Worm (Caenorhabditis elegans): Measurements from ENCODE around the gene mks-3.

mks-3 gene

DNA sequence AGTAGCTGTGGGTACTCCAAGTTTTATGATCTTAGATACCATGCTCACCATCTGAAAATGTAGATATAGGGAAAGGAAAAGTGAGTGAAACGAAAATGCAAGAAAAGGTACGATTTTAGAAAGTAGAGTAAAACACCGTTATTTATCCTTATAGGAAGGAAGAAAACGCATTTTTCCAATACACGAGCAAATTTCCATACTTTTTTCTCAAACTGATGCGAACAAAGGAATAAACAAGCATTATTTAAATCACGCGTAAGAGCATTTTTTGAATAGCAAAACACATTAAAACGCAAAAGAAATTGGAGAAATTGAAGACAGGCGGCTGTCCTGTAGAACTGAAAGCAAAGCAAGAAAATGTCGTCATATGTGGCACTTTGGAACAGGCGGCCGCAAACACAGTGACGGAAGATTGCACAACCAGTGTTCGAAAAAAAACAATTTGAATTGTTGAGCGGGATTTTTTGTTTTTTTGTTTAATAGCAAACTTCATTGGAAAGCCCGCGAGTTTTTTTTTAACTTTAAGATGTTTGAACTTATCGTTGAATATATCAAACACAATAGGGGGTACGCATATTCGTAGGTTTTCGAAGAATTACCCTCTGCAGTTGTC, 15.4 kb upstream of the mks-3 start, which contains the start of gene pgam-5 (continued):
- peak; percentile 71; the same call in 1 of the 2 replicates for TF ChIP-seq ceh-91 (GFP tag; IDR thresholded peaks at IDR 0.05)
- TF ChIP-seq ceh-27 (GFP tag; optimal IDR thresholded peaks at IDR 0.05), result no peak
- no peak for TF ChIP-seq F39B2.1 (GFP tag; IDR thresholded peaks at IDR 0.05)
- TF ChIP-seq B0035.1 (tag; optimal IDR thresholded peaks at IDR 0.05), result no peak
- no peak for TF ChIP-seq madf-10 (tag; optimal IDR thresholded peaks at IDR 0.05)
- TF ChIP-seq rcor-1 (GFP tag; IDR thresholded peaks at IDR 0.05), result 0 out of 2 replicates have a peak, but pooled peaks have one; percentile 22
- TF ChIP-seq let-526 (GFP tag; IDR thresholded peaks at IDR 0.05), result no peak
- TF ChIP-seq dox-1 (GFP tag; IDR thresholded peaks at IDR 0.05), result peak; percentile 46
- TF ChIP-seq athp-1 (tag; optimal IDR thresholded peaks at IDR 0.05), result no peak
- no peak for TF ChIP-seq hlh-26 (GFP tag; conservative IDR thresholded peaks at IDR 0.05)
- TF ChIP-seq ztf-28 (GFP tag; IDR thresholded peaks at IDR 0.05), result no peak
- no peak for TF ChIP-seq chd-7 (tag; optimal IDR thresholded peaks at IDR 0.05)
- no peak for TF ChIP-seq mxl-1 (tag; optimal IDR thresholded peaks at IDR 0.05)
- no peak for TF ChIP-seq sea-2 (GFP tag; IDR thresholded peaks at IDR 0.05)
- TF ChIP-seq ama-1 (optimal IDR thresholded peaks at IDR 0.05), result no peak
- TF ChIP-seq ama-1 (GFP tag; optimal IDR thresholded peaks at IDR 0.05), result no peak
- TF ChIP-seq him-1 (tag; optimal IDR thresholded peaks at IDR 0.05), result no peak
- no peak for TF ChIP-seq egl-44 (GFP tag; IDR thresholded peaks at IDR 0.05)
- TF ChIP-seq hrde-1 (tag; optimal IDR thresholded peaks at IDR 0.05; ENCODE audit: borderline replicate concordance), result no peak
- no peak for TF ChIP-seq T26A5.8 (tag; optimal IDR thresholded peaks at IDR 0.05)
- TF ChIP-seq lir-1 (GFP tag; conservative IDR thresholded peaks at IDR 0.05), result no peak
- no peak for TF ChIP-seq hmg-20 (GFP tag; IDR thresholded peaks at IDR 0.05)
- TF ChIP-seq akir-1 (GFP tag; optimal IDR thresholded peaks at IDR 0.05), result no peak
- no peak for TF ChIP-seq tbx-9 (tag; optimal IDR thresholded peaks at IDR 0.05; ENCODE audit: borderline replicate concordance)
- peak; percentile 51 for TF ChIP-seq dpl-1 (GFP tag; optimal IDR thresholded peaks at IDR 0.05)
- TF ChIP-seq ceh-79 (tag; optimal IDR thresholded peaks at IDR 0.05), result no peak
- TF ChIP-seq ztf-26 (tag; optimal IDR thresholded peaks at IDR 0.05), result no peak
- no peak for TF ChIP-seq bed-2 (GFP tag; IDR thresholded peaks at IDR 0.05)
- TF ChIP-seq mcd-1 (GFP tag; IDR thresholded peaks at IDR 0.05), result no peak
- no peak for TF ChIP-seq hsf-1 (GFP tag; IDR thresholded peaks at IDR 0.05)
- TF ChIP-seq zim-3 (tag; optimal IDR thresholded peaks at IDR 0.05), result no peak
- no peak for TF ChIP-seq fkh-3 (tag; optimal IDR thresholded peaks at IDR 0.05)
- TF ChIP-seq madf-3 (GFP tag; IDR thresholded peaks at IDR 0.05), result 0 out of 2 replicates have a peak, but pooled peaks have one; percentile 12
- TF ChIP-seq ztf-18 (tag; optimal IDR thresholded peaks at IDR 0.05), result peak; percentile 2
- TF ChIP-seq rec-8 (tag; optimal IDR thresholded peaks at IDR 0.05), result no peak
- no peak for TF ChIP-seq F37B4.10 (GFP tag; IDR thresholded peaks at IDR 0.05)
- TF ChIP-seq ekl-4 (GFP tag; IDR thresholded peaks at IDR 0.05), result no peak
- TF ChIP-seq F49E8.2 (tag; optimal IDR thresholded peaks at IDR 0.05; ENCODE audit: insufficient read depth), result no peak
- TF ChIP-seq ccch-3 (GFP tag; optimal IDR thresholded peaks at IDR 0.05), result no peak
- TF ChIP-seq xnd-1 (tag; optimal IDR thresholded peaks at IDR 0.05), result peak; percentile 61
- TF ChIP-seq B0336.3 (GFP tag; IDR thresholded peaks at IDR 0.05), result no peak
- TF ChIP-seq Y53G8AR.9 (GFP tag; conservative IDR thresholded peaks at IDR 0.05), result no peak
- TF ChIP-seq C06A6.2 (GFP tag; conservative IDR thresholded peaks at IDR 0.05), result no peak
- no peak for TF ChIP-seq Y56A3A.18 (GFP tag; IDR thresholded peaks at IDR 0.05)
- no peak for TF ChIP-seq bed-1 (GFP tag; IDR thresholded peaks at IDR 0.05)
- peak; percentile 81 for TF ChIP-seq efl-1 (GFP tag; optimal IDR thresholded peaks at IDR 0.05)
- TF ChIP-seq nhr-80 (tag; optimal IDR thresholded peaks at IDR 0.05), result no peak
- no peak for TF ChIP-seq pha-4 (tag; optimal IDR thresholded peaks at IDR 0.05)
- TF ChIP-seq Y67H2A.10 (GFP tag; conservative IDR thresholded peaks at IDR 0.05), result no peak
- no peak for TF ChIP-seq egl-18 (GFP tag; IDR thresholded peaks at IDR 0.05)
